Worm (Caenorhabditis elegans): ENCODE results near the gene T05C12.9.

T05C12.9 gene

DNA sequence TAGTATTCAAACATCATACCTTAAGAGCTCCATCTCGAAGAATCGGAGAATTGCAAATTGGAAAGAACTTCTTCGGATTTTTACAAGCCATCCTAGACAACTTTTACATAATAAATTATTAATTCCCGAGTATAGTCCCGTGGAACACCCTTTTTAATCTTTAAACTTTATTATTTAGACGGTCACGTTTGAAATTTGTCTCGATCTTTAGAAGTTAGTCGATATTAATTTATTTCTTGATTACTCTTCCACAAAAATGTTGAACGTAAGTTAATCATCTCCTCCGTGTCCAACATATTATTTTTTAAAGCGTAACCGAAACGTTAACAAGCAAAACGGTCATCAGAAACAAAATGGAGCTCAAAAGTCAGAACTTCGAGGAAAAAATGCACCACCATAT lies 19.6 kb downstream of the T05C12.9 start, which contains the start of the genes decr-1.3 and T05C12.1:
Gene decr-1.3 (minus strand): TSS at position 101 of the 400 bp plus-strand sequence.
Gene T05C12.1 (plus strand): TSS at position 232 of the 400 bp plus-strand sequence.
- TF ChIP-seq tbx-11 (GFP tag; IDR thresholded peaks at IDR 0.05), result no peak
- no peak for TF ChIP-seq hmbx-1 (tag; optimal IDR thresholded peaks at IDR 0.05)
- TF ChIP-seq ama-1 (optimal IDR thresholded peaks at IDR 0.05), result no peak
- TF ChIP-seq tra-4 (tag; optimal IDR thresholded peaks at IDR 0.05), result no peak
- TF ChIP-seq B0310.2 (tag; optimal IDR thresholded peaks at IDR 0.05), result no peak
- no peak for TF ChIP-seq aly-1 (tag; optimal IDR thresholded peaks at IDR 0.05)
- TF ChIP-seq sea-1 (GFP tag; conservative IDR thresholded peaks at IDR 0.05), result no peak

DNA sequence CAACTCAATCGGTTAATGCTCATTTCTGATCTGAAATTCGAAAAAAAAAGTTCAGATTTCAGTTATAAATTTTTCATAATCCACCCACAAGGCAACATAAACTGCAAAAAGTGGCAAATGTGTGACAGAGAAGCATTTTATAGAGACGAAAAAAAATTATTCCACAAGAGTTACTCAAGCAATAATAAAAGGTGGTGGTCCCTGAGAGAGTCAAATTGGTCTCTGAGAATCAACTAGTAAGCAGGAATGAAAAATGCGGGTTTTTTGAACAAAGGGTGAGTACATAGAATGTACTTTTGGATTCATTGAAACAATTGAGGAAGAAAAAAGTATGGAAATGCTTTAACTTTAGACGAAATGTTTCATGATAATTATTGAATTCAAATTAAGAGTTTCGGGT lies 22.7 kb downstream of the T05C12.9 start, which contains the start of gene T05C12.11:
Gene T05C12.11 (minus strand): TSS at position 101 of the 400 bp plus-strand sequence.
- no peak for TF ChIP-seq ets-7 (tag; optimal IDR thresholded peaks at IDR 0.05)
- no peak for TF ChIP-seq hmg-4 (GFP tag; optimal IDR thresholded peaks at IDR 0.05)
- TF ChIP-seq ceh-36 (tag; optimal IDR thresholded peaks at IDR 0.05), result no peak
- no peak for TF ChIP-seq ama-1 (optimal IDR thresholded peaks at IDR 0.05)
- no peak for TF ChIP-seq tbx-37 (GFP tag; conservative IDR thresholded peaks at IDR 0.05)
- TF ChIP-seq tra-4 (tag; optimal IDR thresholded peaks at IDR 0.05), result no peak
- no peak for TF ChIP-seq tbx-11 (GFP tag; IDR thresholded peaks at IDR 0.05)

DNA sequence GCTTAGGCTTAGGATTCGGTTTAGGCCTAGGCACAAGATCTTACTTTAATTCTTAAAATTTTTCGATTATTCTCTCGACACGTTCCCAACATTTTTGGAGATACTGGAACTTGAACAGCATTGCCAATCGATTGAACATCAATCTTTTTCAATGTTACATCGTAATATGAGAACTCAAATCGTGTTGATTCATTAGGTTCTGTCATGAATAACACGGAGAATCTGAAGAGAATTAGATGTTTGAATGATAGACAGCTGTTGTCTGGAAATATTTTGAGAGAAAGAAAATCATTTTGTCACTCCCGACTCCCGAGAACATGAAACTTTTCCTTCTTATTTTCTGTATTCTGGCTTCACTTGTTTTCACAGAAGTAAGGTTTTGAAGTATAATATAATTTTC lies 23.7 kb downstream of the T05C12.9 start, which contains the start of gene T05C12.15:
Gene T05C12.15 (plus strand): TSS at position 301 of the 400 bp plus-strand sequence.
- TF ChIP-seq sea-1 (GFP tag; conservative IDR thresholded peaks at IDR 0.05) (no peak), hmg-4 (GFP tag; optimal IDR thresholded peaks at IDR 0.05) (no peak), scrt-1 (GFP tag; IDR thresholded peaks at IDR 0.05) (no peak), tbx-37 (GFP tag; conservative IDR thresholded peaks at IDR 0.05) (no peak), ets-7 (tag; optimal IDR thresholded peaks at IDR 0.05) (no peak), B0310.2 (tag; optimal IDR thresholded peaks at IDR 0.05) (no peak), tbx-11 (GFP tag; IDR thresholded peaks at IDR 0.05) (no peak), aly-1 (tag; optimal IDR thresholded peaks at IDR 0.05) (no peak), ceh-13 (GFP tag; optimal IDR thresholded peaks at IDR 0.05) (no peak), ama-1 (optimal IDR thresholded peaks at IDR 0.05) (no peak), hmbx-1 (tag; optimal IDR thresholded peaks at IDR 0.05) (no peak), tra-4 (tag; optimal IDR thresholded peaks at IDR 0.05) (no peak), flt-1 (GFP tag; IDR thresholded peaks at IDR 0.05) (no peak), ceh-36 (tag; optimal IDR thresholded peaks at IDR 0.05) (no peak), F13C5.2 (tag; optimal IDR thresholded peaks at IDR 0.05) (no peak), hnd-1 (tag; optimal IDR thresholded peaks at IDR 0.05) (no peak), pes-1 (GFP tag; IDR thresholded peaks at IDR 0.05) (no peak)

DNA sequence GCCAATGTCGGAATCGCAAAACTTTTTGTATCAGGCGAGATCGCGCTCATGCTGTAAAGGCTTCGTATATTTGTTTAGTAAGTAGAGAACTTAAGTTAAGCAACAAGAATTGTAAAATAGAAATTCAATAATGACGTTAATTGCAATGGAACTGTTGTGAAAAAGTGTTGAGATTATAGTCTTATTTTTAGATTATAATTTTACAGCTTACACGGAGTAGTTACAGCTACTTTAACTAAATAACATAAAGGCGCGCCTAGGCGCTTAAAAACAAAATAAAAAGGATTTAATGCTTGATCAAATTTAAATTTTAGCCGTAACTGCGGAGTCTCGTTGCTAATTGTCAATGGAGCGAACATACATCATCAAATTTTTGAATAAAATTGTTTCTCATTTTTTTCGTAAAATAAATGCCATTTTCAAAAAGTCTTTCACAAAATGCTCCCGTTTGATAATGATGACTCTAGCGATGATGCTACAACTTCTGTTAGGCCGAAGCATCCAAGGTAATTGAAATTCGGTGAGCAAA lies 30.8 kb downstream of the T05C12.9 start, which contains the start of the genes emb-27 and rrf-3:
Gene emb-27 (minus strand): TSS at position 51 of the 529 bp plus-strand sequence.
Gene rrf-3 (plus strand): TSS at position 346 of the 529 bp plus-strand sequence.
- TF ChIP-seq flt-1 (GFP tag; IDR thresholded peaks at IDR 0.05) (no peak), B0310.2 (tag; optimal IDR thresholded peaks at IDR 0.05) (no peak), hmbx-1 (tag; optimal IDR thresholded peaks at IDR 0.05) (no peak), ama-1 (optimal IDR thresholded peaks at IDR 0.05) (no peak), ets-7 (tag; optimal IDR thresholded peaks at IDR 0.05) (no peak), tbx-37 (GFP tag; conservative IDR thresholded peaks at IDR 0.05) (no peak), F13C5.2 (tag; optimal IDR thresholded peaks at IDR 0.05) (no peak), ceh-13 (GFP tag; optimal IDR thresholded peaks at IDR 0.05) (no peak), aly-1 (tag; optimal IDR thresholded peaks at IDR 0.05) (no peak), hmg-4 (GFP tag; optimal IDR thresholded peaks at IDR 0.05) (no peak), pes-1 (GFP tag; IDR thresholded peaks at IDR 0.05) (no peak), tra-4 (tag; optimal IDR thresholded peaks at IDR 0.05) (no peak), sea-1 (GFP tag; conservative IDR thresholded peaks at IDR 0.05) (no peak), scrt-1 (GFP tag; IDR thresholded peaks at IDR 0.05) (no peak)

DNA sequence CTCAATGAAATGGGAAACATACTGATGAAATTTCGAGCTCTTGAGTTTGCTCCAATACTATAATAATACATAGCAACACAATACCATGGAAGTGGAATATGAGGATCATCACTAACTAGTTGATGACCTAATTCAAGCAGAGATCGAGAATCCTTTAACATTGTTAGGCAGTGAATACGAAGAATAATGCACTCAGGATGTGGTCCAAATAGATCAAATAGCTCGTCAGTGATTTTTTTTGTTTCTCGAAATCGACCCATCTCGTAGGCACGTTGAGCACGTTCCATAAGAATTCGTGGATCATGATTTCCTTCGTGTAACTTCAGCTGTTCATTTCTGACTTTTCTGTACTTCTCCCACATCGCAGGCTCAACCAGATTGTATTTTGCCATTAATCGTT lies 32.1 kb downstream of the T05C12.9 start:
- no peak for TF ChIP-seq ceh-13 (GFP tag; optimal IDR thresholded peaks at IDR 0.05)
- no peak for TF ChIP-seq B0310.2 (tag; optimal IDR thresholded peaks at IDR 0.05)
- TF ChIP-seq pes-1 (GFP tag; IDR thresholded peaks at IDR 0.05), result no peak
- TF ChIP-seq aly-1 (tag; optimal IDR thresholded peaks at IDR 0.05), result no peak
- TF ChIP-seq scrt-1 (GFP tag; IDR thresholded peaks at IDR 0.05), result no peak
- no peak for TF ChIP-seq hnd-1 (tag; optimal IDR thresholded peaks at IDR 0.05)
- no peak for TF ChIP-seq ama-1 (optimal IDR thresholded peaks at IDR 0.05)
- TF ChIP-seq sea-1 (GFP tag; conservative IDR thresholded peaks at IDR 0.05), result no peak

DNA sequence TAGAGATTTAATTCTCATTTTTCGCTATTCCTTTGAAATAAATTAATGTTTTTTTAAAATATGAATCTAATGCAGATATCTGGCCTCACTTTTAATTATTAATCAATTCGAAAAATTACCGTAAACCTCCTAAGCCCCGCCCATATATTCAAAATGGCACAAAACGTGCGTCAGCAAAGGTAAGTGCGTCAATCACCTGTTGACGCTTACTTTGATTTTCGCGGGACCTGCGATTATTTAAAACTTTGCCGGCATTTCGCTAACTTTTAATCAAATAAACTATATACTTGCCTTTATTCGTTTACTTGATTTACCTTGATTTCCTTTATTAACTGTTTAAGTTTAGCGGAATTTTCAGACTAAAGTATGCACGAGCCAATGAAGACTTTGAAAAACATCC lies 35.0 kb downstream of the T05C12.9 start, which contains the start of gene pch-2:
Gene pch-2 (plus strand): TSS at position 359 of the 400 bp plus-strand sequence.
- TF ChIP-seq hmbx-1 (tag; optimal IDR thresholded peaks at IDR 0.05) (no peak), ceh-36 (tag; optimal IDR thresholded peaks at IDR 0.05) (no peak), sea-1 (GFP tag; conservative IDR thresholded peaks at IDR 0.05) (no peak), F13C5.2 (tag; optimal IDR thresholded peaks at IDR 0.05) (no peak), pes-1 (GFP tag; IDR thresholded peaks at IDR 0.05) (no peak), hnd-1 (tag; optimal IDR thresholded peaks at IDR 0.05) (no peak), scrt-1 (GFP tag; IDR thresholded peaks at IDR 0.05) (no peak), ama-1 (optimal IDR thresholded peaks at IDR 0.05) (no peak), tra-4 (tag; optimal IDR thresholded peaks at IDR 0.05) (no peak), flt-1 (GFP tag; IDR thresholded peaks at IDR 0.05) (no peak), ets-7 (tag; optimal IDR thresholded peaks at IDR 0.05) (no peak), hmg-4 (GFP tag; optimal IDR thresholded peaks at IDR 0.05) (no peak), tbx-37 (GFP tag; conservative IDR thresholded peaks at IDR 0.05) (no peak), ceh-13 (GFP tag; optimal IDR thresholded peaks at IDR 0.05) (no peak)

DNA sequence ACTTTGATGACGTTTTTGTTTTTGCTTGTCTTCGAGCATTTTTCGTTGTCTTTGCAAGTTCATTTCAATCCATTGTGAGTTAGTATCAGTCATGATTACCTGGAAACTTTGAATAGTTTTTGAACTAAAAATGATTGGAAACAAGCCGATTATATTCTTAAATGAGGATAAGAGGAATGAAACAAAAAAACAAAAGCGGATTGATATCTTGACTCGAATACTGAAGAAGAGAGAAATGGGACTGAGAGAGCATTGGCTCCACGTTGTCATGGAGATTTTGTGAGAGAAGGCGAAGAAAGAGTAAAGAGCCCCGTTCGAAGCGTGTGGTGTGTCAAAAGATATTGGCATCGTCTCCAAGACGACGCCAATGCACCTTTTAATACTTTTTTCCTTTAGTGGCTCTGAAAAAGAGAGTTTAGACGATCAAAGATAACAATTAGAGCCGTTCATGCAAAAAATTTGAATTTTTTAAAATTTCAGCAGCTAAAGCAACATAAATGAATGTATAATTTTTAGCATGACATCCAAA lies 36.1 kb downstream of the T05C12.9 start, which contains the start of the genes tub-1 and tmem-138:
Gene tub-1 (minus strand): TSS at position 101 of the 529 bp plus-strand sequence.
Gene tmem-138 (plus strand): TSS at position 479 of the 529 bp plus-strand sequence.
- no peak for TF ChIP-seq ets-7 (tag; optimal IDR thresholded peaks at IDR 0.05)
- TF ChIP-seq F13C5.2 (tag; optimal IDR thresholded peaks at IDR 0.05), result no peak
- TF ChIP-seq pes-1 (GFP tag; IDR thresholded peaks at IDR 0.05), result no peak
- no peak for TF ChIP-seq hmbx-1 (tag; optimal IDR thresholded peaks at IDR 0.05)
- no peak for TF ChIP-seq flt-1 (GFP tag; IDR thresholded peaks at IDR 0.05)
- TF ChIP-seq sea-1 (GFP tag; conservative IDR thresholded peaks at IDR 0.05), result no peak
- no peak for TF ChIP-seq hnd-1 (tag; optimal IDR thresholded peaks at IDR 0.05)
- no peak for TF ChIP-seq tra-4 (tag; optimal IDR thresholded peaks at IDR 0.05)
- no peak for TF ChIP-seq scrt-1 (GFP tag; IDR thresholded peaks at IDR 0.05)
- TF ChIP-seq ama-1 (optimal IDR thresholded peaks at IDR 0.05), result no peak
- TF ChIP-seq B0310.2 (tag; optimal IDR thresholded peaks at IDR 0.05), result no peak
- no peak for TF ChIP-seq tbx-37 (GFP tag; conservative IDR thresholded peaks at IDR 0.05)
- no peak for TF ChIP-seq aly-1 (tag; optimal IDR thresholded peaks at IDR 0.05)

All from whole organism, early embryonic.